Worm (Caenorhabditis elegans) whole organism, early embryonic: ENCODE data around the gene Y51H4A.936.
"Not testable (repeated sequence)": the region's sequence is repeated elsewhere in the genome, so short reads cannot be mapped to it uniquely, and the experiment has no call there.

Experiments used
- B0310.2 ChIP-seq: sonication (generic microtip); optimal IDR thresholded peaks from 2 replicates; lab custom pipeline; 2016; ENCODE audit warnings: mild to moderate bottlenecking, missing genetic modification characterization, missing compliant biosample characterization
- F13C5.2 ChIP-seq: sonication (generic microtip); optimal IDR thresholded peaks from 2 replicates; lab custom pipeline; 2017; ENCODE audit warnings: mild to moderate bottlenecking, missing genetic modification characterization, inconsistent platforms, missing compliant biosample characterization
- aly-1 ChIP-seq: sonication (generic microtip); optimal IDR thresholded peaks from 2 replicates; lab custom pipeline; 2016; ENCODE audit warnings: missing genetic modification characterization, missing compliant biosample characterization
- ama-1 ChIP-seq: fragments of 150-350 bp; optimal IDR thresholded peaks from 2 replicates; lab custom pipeline; 2014
- ceh-13 ChIP-seq: fragments of 200-800 bp; sonication (Bioruptor generic); optimal IDR thresholded peaks from 2 replicates; lab custom pipeline; 2018; ENCODE audit warnings: mild to moderate bottlenecking, missing genetic modification characterization, missing compliant biosample characterization
- ceh-36 ChIP-seq: sonication (generic microtip); optimal IDR thresholded peaks from 2 replicates; lab custom pipeline; 2016; ENCODE audit warnings: missing genetic modification characterization, inconsistent platforms, missing compliant biosample characterization
- ets-7 ChIP-seq: sonication (generic microtip); optimal IDR thresholded peaks from 2 replicates; lab custom pipeline; 2016; ENCODE audit warnings: missing genotype, missing genetic modification characterization, missing compliant biosample characterization
- flt-1 ChIP-seq: fragments of 200-800 bp; sonication (Bioruptor generic); IDR thresholded peaks from 2 replicates; pipeline ENCODE4 v1.3.6; 2022; ENCODE audit warnings: missing genetic modification characterization, missing compliant biosample characterization
- hmbx-1 ChIP-seq: sonication (generic microtip); optimal IDR thresholded peaks from 2 replicates; lab custom pipeline; 2016; ENCODE audit warnings: mild to moderate bottlenecking, missing genetic modification characterization, missing compliant biosample characterization
- hmg-4 ChIP-seq: fragments of 200-800 bp; sonication (Bioruptor generic); optimal IDR thresholded peaks from 2 replicates; lab custom pipeline; 2018; ENCODE audit warnings: mild to moderate bottlenecking, missing genetic modification characterization, missing compliant biosample characterization
- hnd-1 ChIP-seq: sonication (generic microtip); optimal IDR thresholded peaks from 2 replicates; lab custom pipeline; 2016; ENCODE audit warnings: missing genetic modification characterization, missing compliant biosample characterization
- pes-1 ChIP-seq: fragments of 200-800 bp; sonication (Bioruptor generic); IDR thresholded peaks from 2 replicates; pipeline ENCODE4 v1.3.6; 2022; ENCODE audit warnings: missing genetic modification reagents, missing genetic modification characterization, missing compliant biosample characterization
- scrt-1 ChIP-seq: fragments of 200-800 bp; sonication (Bioruptor generic); IDR thresholded peaks from 2 replicates; pipeline ENCODE4 v1.3.6; 2022; ENCODE audit warnings: missing genetic modification characterization, missing compliant biosample characterization
- sea-1 ChIP-seq: fragments of 200-800 bp; sonication (Bioruptor generic); conservative IDR thresholded peaks from 2 replicates; pipeline ENCODE4 v1.3.6; 2022; ENCODE audit warnings: missing genetic modification characterization, missing compliant biosample characterization
- tbx-11 ChIP-seq: fragments of 200-800 bp; sonication (Bioruptor generic); IDR thresholded peaks from 2 replicates; pipeline ENCODE4 v1.3.6; 2022; ENCODE audit warnings: missing genetic modification characterization, missing compliant biosample characterization
- tbx-37 ChIP-seq: fragments of 200-800 bp; sonication (Bioruptor generic); conservative IDR thresholded peaks from 2 replicates; pipeline ENCODE4 v1.3.6; 2022; ENCODE audit warnings: missing genetic modification reagents, missing genetic modification characterization, missing compliant biosample characterization
- tra-4 ChIP-seq: sonication (generic microtip); optimal IDR thresholded peaks from 2 replicates; lab custom pipeline; 2017; ENCODE audit warnings: missing genetic modification characterization, missing compliant biosample characterization

Gene Y51H4A.936

ce11 chrIV:16643782-16644181, 14.6 kb downstream of the Y51H4A.936 start:
- TF ChIP-seq hnd-1: no peak
- no peak for TF ChIP-seq tbx-37 (GFP tag; lab: Robert Waterston, UW)
- TF ChIP-seq pes-1 (GFP tag; lab: Robert Waterston, UW): no peak
- no peak for TF ChIP-seq scrt-1 (GFP tag; lab: Robert Waterston, UW)
- TF ChIP-seq tbx-11: no peak
- TF ChIP-seq sea-1 (GFP tag; lab: Robert Waterston, UW): no peak
- TF ChIP-seq ceh-36 (tag; lab: Kevin White, UChicago): no peak
- TF ChIP-seq ceh-13: no peak
- TF ChIP-seq aly-1 (tag; lab: Kevin White, UChicago): no peak
- no peak for TF ChIP-seq B0310.2 (tag; lab: Kevin White, UChicago)
- TF ChIP-seq tra-4 (tag; lab: Kevin White, UChicago): no peak

ce11 chrIV:16645492-16646191, 16.5 kb downstream of the Y51H4A.936 start:
- TF ChIP-seq hmg-4 (GFP tag; lab: Kevin White, UChicago) (no peak), ets-7 (no peak), tbx-37 (GFP tag; lab: Robert Waterston, UW) (no peak), pes-1 (GFP tag; lab: Robert Waterston, UW) (no peak), aly-1 (tag; lab: Kevin White, UChicago) (no peak), tra-4 (tag; lab: Kevin White, UChicago) (no peak), B0310.2 (tag; lab: Kevin White, UChicago) (no peak), ama-1 (lab: Kevin White, UChicago) (no peak), ceh-36 (tag; lab: Kevin White, UChicago) (no peak), scrt-1 (GFP tag; lab: Robert Waterston, UW) (no peak), ceh-13 (no peak), hnd-1 (no peak), tbx-11 (no peak), flt-1 (GFP tag; lab: Robert Waterston, UW) (no peak), sea-1 (GFP tag; lab: Robert Waterston, UW) (no peak), hmbx-1 (tag; lab: Kevin White, UChicago) (no peak), F13C5.2 (tag; lab: Kevin White, UChicago) (no peak)

- not testable (repeated sequence) for TF ChIP-seq ceh-36, B0310.2, tra-4 (tag; lab: Kevin White, UChicago)
These were observed 17.0 kb downstream of the Y51H4A.936 start, which contains the start of gene Y51H4A.13 for ce11 chrIV:16646192-16646544. Y51H4A.13 (minus strand) TSS chrIV:16646373.

ce11 chrIV:16648414-16648813, 19.2 kb downstream of the Y51H4A.936 start:
- 0 out of 2 replicates have a peak, but pooled peaks have one; percentile 8 for TF ChIP-seq pes-1 (GFP tag; lab: Robert Waterston, UW)

- TF ChIP-seq aly-1 (tag; lab: Kevin White, UChicago); scrt-1 (GFP tag; lab: Robert Waterston, UW); pes-1 (GFP tag; lab: Robert Waterston, UW): not testable (repeated sequence)
These were observed 26.6 kb downstream of the Y51H4A.936 start, which contains the start of gene set-26 for ce11 chrIV:16655783-16656182. set-26 (minus strand) TSS chrIV:16655883.

ce11 chrIV:16656232-16656631, 27.0 kb downstream of the Y51H4A.936 start, which contains the start of gene tsr-2:
tsr-2 (plus strand) TSS chrIV:16656613.
- TF ChIP-seq sea-1 (GFP tag; lab: Robert Waterston, UW) (no peak), tbx-37 (GFP tag; lab: Robert Waterston, UW) (no peak), ceh-36 (tag; lab: Kevin White, UChicago) (no peak), scrt-1 (GFP tag; lab: Robert Waterston, UW) (no peak), B0310.2 (tag; lab: Kevin White, UChicago) (no peak), hnd-1 (no peak), ceh-13 (no peak), ama-1 (lab: Kevin White, UChicago) (no peak), ets-7 (no peak), flt-1 (GFP tag; lab: Robert Waterston, UW) (no peak), aly-1 (tag; lab: Kevin White, UChicago) (no peak), pes-1 (GFP tag; lab: Robert Waterston, UW) (peak; percentile 25; the same call in 1 of the 2 replicates), tra-4 (tag; lab: Kevin White, UChicago) (no peak), hmbx-1 (tag; lab: Kevin White, UChicago) (no peak), F13C5.2 (tag; lab: Kevin White, UChicago) (peak; percentile 58), hmg-4 (GFP tag; lab: Kevin White, UChicago) (peak; percentile 7), tbx-11 (no peak)

ce11 chrIV:16657488-16657982, 28.3 kb downstream of the Y51H4A.936 start:
- TF ChIP-seq sea-1 (GFP tag; lab: Robert Waterston, UW): no peak

ce11 chrIV:16658731-16659130, 29.5 kb downstream of the Y51H4A.936 start:
- TF ChIP-seq ama-1 (lab: Kevin White, UChicago) (no peak), tra-4 (tag; lab: Kevin White, UChicago) (no peak), flt-1 (GFP tag; lab: Robert Waterston, UW) (no peak), aly-1 (tag; lab: Kevin White, UChicago) (no peak), hnd-1 (no peak), pes-1 (GFP tag; lab: Robert Waterston, UW) (no peak), hmbx-1 (tag; lab: Kevin White, UChicago) (no peak), F13C5.2 (tag; lab: Kevin White, UChicago) (no peak), scrt-1 (GFP tag; lab: Robert Waterston, UW) (no peak), tbx-37 (GFP tag; lab: Robert Waterston, UW) (no peak), ceh-36 (tag; lab: Kevin White, UChicago) (no peak), sea-1 (GFP tag; lab: Robert Waterston, UW) (no peak), hmg-4 (GFP tag; lab: Kevin White, UChicago) (no peak)
